Fruit fly (Drosophila melanogaster): ENCODE results near the gene CG9040.

The CG9040 gene

DNA sequence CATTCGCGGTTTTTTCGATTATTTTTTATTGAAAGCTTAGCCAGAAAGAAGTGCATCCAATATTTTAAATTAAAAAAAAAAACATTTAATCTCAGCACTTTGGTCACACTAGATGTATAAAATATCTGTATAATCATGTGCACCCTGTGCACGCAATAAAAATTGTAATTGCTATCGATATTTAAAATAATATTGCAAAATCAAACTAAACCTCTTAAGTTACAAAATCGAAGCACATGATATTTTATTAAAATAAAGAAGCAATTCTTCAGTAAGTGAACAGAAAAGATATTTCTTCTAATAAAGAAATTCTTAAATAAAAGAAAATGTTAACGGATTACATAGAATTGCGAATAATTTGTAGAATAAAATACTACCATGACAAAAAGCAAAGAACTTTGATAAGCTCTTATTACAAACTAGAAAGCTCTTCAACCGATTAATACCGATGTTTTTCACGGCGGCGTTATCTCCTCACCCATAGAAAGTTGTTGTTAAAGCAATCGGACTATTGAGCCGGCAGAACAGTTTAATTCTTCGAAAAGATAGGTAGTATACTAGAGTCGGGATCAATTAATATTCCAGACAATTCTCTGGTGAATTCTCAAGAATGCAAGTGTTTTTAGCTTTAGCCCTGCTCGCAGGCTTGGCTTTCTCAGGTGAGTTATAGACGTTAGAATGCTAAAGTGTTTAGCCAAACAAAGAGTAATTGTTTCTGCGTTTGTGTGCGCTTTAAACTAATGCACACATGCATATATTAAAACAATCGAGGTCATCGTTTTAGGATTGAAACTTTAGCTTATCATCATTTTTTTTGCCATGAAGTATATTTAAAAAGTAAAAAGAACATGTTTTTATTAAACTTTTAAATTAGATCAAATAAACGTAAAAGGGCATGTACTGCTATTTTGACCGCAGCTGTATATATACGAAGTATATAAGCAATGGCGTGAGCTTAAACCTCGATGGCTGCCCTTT is 6.4 kb downstream of the CG9040 start, which contains the start of gene CtsK1 (continued):
- TF ChIP-seq Bdp1 (GFP tag; optimal IDR thresholded peaks at IDR 0.05), result no peak
- TF ChIP-seq CG17385 (GFP tag; optimal IDR thresholded peaks at IDR 0.05), result peak; percentile 11
- peak; percentile 86 for TF ChIP-seq CG13287 (GFP tag; IDR thresholded peaks at IDR 0.05; ENCODE audit: partially characterized antibody)
- TF ChIP-seq CG9609 (GFP tag; optimal IDR thresholded peaks at IDR 0.05), result no peak
- TF ChIP-seq hkb (optimal IDR thresholded peaks at IDR 0.05), result no peak
- peak; percentile 44; the same call in 1 of the 2 replicates for TF ChIP-seq hkb (GFP tag; IDR thresholded peaks at IDR 0.05)
- TF ChIP-seq Kr (GFP tag; optimal IDR thresholded peaks at IDR 0.05), result no peak
- TF ChIP-seq CG11504 (tag; optimal IDR thresholded peaks at IDR 0.05), result peak; percentile 47
- TF ChIP-seq p53 (GFP tag; optimal IDR thresholded peaks at IDR 0.05), result no peak
- TF ChIP-seq CG12104 (GFP tag; optimal IDR thresholded peaks at IDR 0.05), result peak; percentile 7
- TF ChIP-seq Stat92E (GFP tag; optimal IDR thresholded peaks at IDR 0.05), result no peak
- TF ChIP-seq run (tag; optimal IDR thresholded peaks at IDR 0.05), result no peak
- peak; percentile 44 for TF ChIP-seq CG7839 (tag; optimal IDR thresholded peaks at IDR 0.05)
- no peak for TF ChIP-seq lola (GFP tag; optimal IDR thresholded peaks at IDR 0.05)
- 0 out of 2 replicates have a peak, but pooled peaks have one; percentile 4 for TF ChIP-seq dati (GFP tag; IDR thresholded peaks at IDR 0.05)
- no peak for TF ChIP-seq dimm (GFP tag; IDR thresholded peaks at IDR 0.05)
- TF ChIP-seq croc (GFP tag; conservative IDR thresholded peaks at IDR 0.05), result no peak
- TF ChIP-seq CG2120 (GFP tag; optimal IDR thresholded peaks at IDR 0.05), result peak; percentile 34
- peak; percentile 90 for TF ChIP-seq Dll (GFP tag; IDR thresholded peaks at IDR 0.05; ENCODE audit: partially characterized antibody)
- TF ChIP-seq CG10366 (GFP tag; IDR thresholded peaks at IDR 0.05), result 0 out of 2 replicates have a peak, but pooled peaks have one; percentile 25
- 0 out of 2 replicates have a peak, but pooled peaks have one; percentile 42 for TF ChIP-seq Atf6 (GFP tag; IDR thresholded peaks at IDR 0.05)
- TF ChIP-seq CG18599 (GFP tag; optimal IDR thresholded peaks at IDR 0.05), result peak; percentile 26
- TF ChIP-seq CG17612 (GFP tag; IDR thresholded peaks at IDR 0.05), result no peak
- peak; percentile 20 for TF ChIP-seq CG30403 (GFP tag; optimal IDR thresholded peaks at IDR 0.05)
- peak; percentile 8 for TF ChIP-seq CG30020 (tag; optimal IDR thresholded peaks at IDR 0.05)
- no peak for TF ChIP-seq HHEX (GFP tag; optimal IDR thresholded peaks at IDR 0.05)
- TF ChIP-seq CG17359 (tag; optimal IDR thresholded peaks at IDR 0.05), result peak; percentile 66
- peak; percentile 77 for TF ChIP-seq Sry-δ (GFP tag; optimal IDR thresholded peaks at IDR 0.05)
- no peak for TF ChIP-seq CG4730 (GFP tag; IDR thresholded peaks at IDR 0.05)
- TF ChIP-seq CG2712 (tag; optimal IDR thresholded peaks at IDR 0.05), result peak; percentile 50
- TF ChIP-seq Mrtf (GFP tag; IDR thresholded peaks at IDR 0.05), result no peak
- no peak for TF ChIP-seq CG12155 (GFP tag; optimal IDR thresholded peaks at IDR 0.05)
- TF ChIP-seq bbx (GFP tag; IDR thresholded peaks at IDR 0.05; ENCODE audit: partially characterized antibody), result peak; percentile 10; the same call in 1 of the 2 replicates
- TF ChIP-seq CG4282 (GFP tag; optimal IDR thresholded peaks at IDR 0.05), result no peak
- TF ChIP-seq CkIIα-i1 (GFP tag; IDR thresholded peaks at IDR 0.05), result no peak
- TF ChIP-seq H15 (GFP tag; IDR thresholded peaks at IDR 0.05), result 0 out of 3 replicates have a peak, but pooled peaks have one; percentile 18
- TF ChIP-seq zen (tag; optimal IDR thresholded peaks at IDR 0.05), result no peak
- TF ChIP-seq CG2129 (GFP tag; IDR thresholded peaks at IDR 0.05; ENCODE audit: partially characterized antibody), result 0 out of 2 replicates have a peak, but pooled peaks have one; percentile 12
- peak; percentile 2 for TF ChIP-seq CG3995 (GFP tag; optimal IDR thresholded peaks at IDR 0.05)
- peak in 1 of 2 experiments; percentile 3 for TF ChIP-seq Pdp1 (GFP tag; optimal IDR thresholded peaks at IDR 0.05)
- TF ChIP-seq CG10543 (GFP tag; optimal IDR thresholded peaks at IDR 0.05), result no peak
- peak; percentile 51; the same call in 1 of the 2 replicates for TF ChIP-seq CG11247 (GFP tag; IDR thresholded peaks at IDR 0.05)
- TF ChIP-seq onecut (GFP tag; IDR thresholded peaks at IDR 0.05), result no peak
- TF ChIP-seq amos (GFP tag; IDR thresholded peaks at IDR 0.05; ENCODE audit: partially characterized antibody), result peak; percentile 69
- TF ChIP-seq H2.0 (GFP tag; IDR thresholded peaks at IDR 0.05), result no peak
- TF ChIP-seq btn (GFP tag; optimal IDR thresholded peaks at IDR 0.05), result no peak
- no peak for TF ChIP-seq CG7928 (GFP tag; optimal IDR thresholded peaks at IDR 0.05)
